Worm (Caenorhabditis elegans) whole organism, early embryonic: ENCODE results near the gene arrd-11.

Experiments
- aly-1 ChIP-seq: sonication (generic microtip); optimal IDR thresholded peaks from 2 replicates; lab custom pipeline; 2016; ENCODE audit warnings: missing genetic modification characterization, missing compliant biosample characterization
- ama-1 ChIP-seq: fragments of 150-350 bp; optimal IDR thresholded peaks from 2 replicates; lab custom pipeline; 2014
- ceh-13 ChIP-seq: fragments of 200-800 bp; sonication (Bioruptor generic); optimal IDR thresholded peaks from 2 replicates; lab custom pipeline; 2018; ENCODE audit warnings: mild to moderate bottlenecking, missing genetic modification characterization, missing compliant biosample characterization
- ceh-36 ChIP-seq: sonication (generic microtip); optimal IDR thresholded peaks from 2 replicates; lab custom pipeline; 2016; ENCODE audit warnings: missing genetic modification characterization, inconsistent platforms, missing compliant biosample characterization
- ets-7 ChIP-seq: sonication (generic microtip); optimal IDR thresholded peaks from 2 replicates; lab custom pipeline; 2016; ENCODE audit warnings: missing genotype, missing genetic modification characterization, missing compliant biosample characterization
- hmbx-1 ChIP-seq: sonication (generic microtip); optimal IDR thresholded peaks from 2 replicates; lab custom pipeline; 2016; ENCODE audit warnings: mild to moderate bottlenecking, missing genetic modification characterization, missing compliant biosample characterization
- hmg-4 ChIP-seq: fragments of 200-800 bp; sonication (Bioruptor generic); optimal IDR thresholded peaks from 2 replicates; lab custom pipeline; 2018; ENCODE audit warnings: mild to moderate bottlenecking, missing genetic modification characterization, missing compliant biosample characterization
- pes-1 ChIP-seq: fragments of 200-800 bp; sonication (Bioruptor generic); IDR thresholded peaks from 2 replicates; pipeline ENCODE4 v1.3.6; 2022; ENCODE audit warnings: missing genetic modification reagents, missing genetic modification characterization, missing compliant biosample characterization
- sea-1 ChIP-seq: fragments of 200-800 bp; sonication (Bioruptor generic); conservative IDR thresholded peaks from 2 replicates; pipeline ENCODE4 v1.3.6; 2022; ENCODE audit warnings: missing genetic modification characterization, missing compliant biosample characterization
- tra-4 ChIP-seq: sonication (generic microtip); optimal IDR thresholded peaks from 2 replicates; lab custom pipeline; 2017; ENCODE audit warnings: missing genetic modification characterization, missing compliant biosample characterization

DNA sequence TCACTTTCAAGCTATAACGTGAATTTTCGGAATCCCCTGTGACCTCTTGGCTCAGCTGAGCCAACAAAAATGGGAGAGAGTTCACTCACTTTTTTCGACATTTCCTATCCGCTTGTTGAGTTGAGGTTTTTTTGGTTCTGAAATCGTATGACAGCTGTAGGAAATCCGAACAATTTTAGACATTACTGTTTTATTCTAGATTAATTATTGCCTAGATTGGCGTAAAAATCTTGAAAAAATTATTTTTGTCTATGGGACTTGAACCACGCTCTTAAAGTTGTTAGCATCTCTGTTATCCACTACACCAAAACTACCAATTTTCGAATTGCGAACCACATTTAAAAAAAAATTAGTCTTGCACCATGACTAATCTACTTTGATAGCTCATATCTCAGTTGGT, 20.7 kb downstream of the arrd-11 start, which contains the start of gene C01B9.4:
- no peak for TF ChIP-seq aly-1
- no peak for TF ChIP-seq hmbx-1
- TF ChIP-seq ets-7: no peak
- TF ChIP-seq sea-1 (GFP tag; lab: Robert Waterston, UW): no peak
- TF ChIP-seq pes-1 (GFP tag; lab: Robert Waterston, UW): no peak
- TF ChIP-seq ama-1 (lab: Kevin White, UChicago): no peak
- no peak for TF ChIP-seq ceh-13 (GFP tag; lab: Kevin White, UChicago)
- no peak for TF ChIP-seq hmg-4 (GFP tag; lab: Kevin White, UChicago)
- no peak for TF ChIP-seq tra-4 (tag; lab: Kevin White, UChicago)
- no peak for TF ChIP-seq ceh-36
